Worm (Caenorhabditis elegans) whole organism, L3 larva: ENCODE measurements around the gene elmd-1.

Source experiments
- R02D3.7 ChIP-seq: fragments of 150-350 bp; optimal IDR thresholded peaks from 2 replicates; lab custom pipeline; 2014; ENCODE audit warnings: missing biosample characterization, missing genetic modification characterization
- ZK546.5 ChIP-seq: sonication (generic microtip); optimal IDR thresholded peaks from 2 replicates; lab custom pipeline; 2017; ENCODE audit warnings: missing biosample characterization, missing genetic modification characterization
- aly-2 ChIP-seq: fragments of 150-350 bp; optimal IDR thresholded peaks from 2 replicates; lab custom pipeline; 2014; ENCODE audit warnings: missing biosample characterization, missing genetic modification characterization
- ama-1 ChIP-seq: fragments of 150-350 bp; optimal IDR thresholded peaks from 2 replicates; lab custom pipeline; 2018
- ceh-16 ChIP-seq: sonication (generic microtip); optimal IDR thresholded peaks from 2 replicates; lab custom pipeline; 2017; ENCODE audit warnings: missing biosample characterization, missing genetic modification characterization
- ceh-28 ChIP-seq: fragments of 150-350 bp; optimal IDR thresholded peaks from 2 replicates; lab custom pipeline; 2014; ENCODE audit warnings: missing biosample characterization, missing genetic modification reagents, missing genetic modification characterization
- ceh-82 ChIP-seq: fragments of 150-350 bp; optimal IDR thresholded peaks from 2 replicates; lab custom pipeline; 2014; ENCODE audit warnings: missing biosample characterization, missing genetic modification characterization
- daf-12 ChIP-seq: fragments of 150-350 bp; optimal IDR thresholded peaks from 2 replicates; lab custom pipeline; 2014; ENCODE audit warnings: missing biosample characterization, missing genetic modification reagents, missing genetic modification characterization
- egl-27 ChIP-seq: sonication (generic microtip); optimal IDR thresholded peaks from 4 replicates; lab custom pipeline; 2017; ENCODE audit warnings: missing biosample characterization, missing genetic modification reagents, missing genetic modification characterization
- egl-5 ChIP-seq: fragments of 150-350 bp; optimal IDR thresholded peaks from 2 replicates; lab custom pipeline; 2017; ENCODE audit warnings: missing biosample characterization, missing genetic modification reagents, missing genetic modification characterization, inconsistent platforms
- elt-2 ChIP-seq: sonication (generic microtip); optimal IDR thresholded peaks from 2 replicates; lab custom pipeline; 2016; ENCODE audit warnings: missing genetic modification reagents, mild to moderate bottlenecking, missing genetic modification characterization, missing compliant biosample characterization
- elt-3 ChIP-seq, 3 experiments: fragments of 150-350 bp in 1 of 3; sonication (generic microtip) in 2 of 3; optimal IDR thresholded peaks; 2 replicates in 2 of 3; 4 replicates in 1 of 3; lab custom pipeline; 2014 to 2017; ENCODE audit warnings: missing biosample characterization in 3 of 3, missing genetic modification characterization in 3 of 3
- eor-1 ChIP-seq, 2 experiments: fragments of 150-350 bp; optimal IDR thresholded peaks; 2 replicates each; lab custom pipeline; 2014 to 2018; ENCODE audit warnings: missing biosample characterization in 2 of 2, missing genetic modification characterization in 2 of 2
- fkh-2 ChIP-seq: fragments of 150-350 bp; optimal IDR thresholded peaks from 2 replicates; lab custom pipeline; 2014; ENCODE audit warnings: missing biosample characterization, missing genetic modification reagents, missing genetic modification characterization
- fos-1 ChIP-seq: fragments of 150-350 bp; optimal IDR thresholded peaks from 2 replicates; lab custom pipeline; 2014; ENCODE audit warnings: missing biosample characterization, missing genetic modification characterization
- hmg-11 ChIP-seq: sonication (generic microtip); optimal IDR thresholded peaks from 2 replicates; lab custom pipeline; 2016; ENCODE audit warnings: missing genetic modification characterization, missing compliant biosample characterization
- jun-1 ChIP-seq: fragments of 150-350 bp; optimal IDR thresholded peaks from 2 replicates; lab custom pipeline; 2014; ENCODE audit warnings: missing biosample characterization, missing genetic modification reagents, missing genetic modification characterization
- lin-15B ChIP-seq: fragments of 150-350 bp; optimal IDR thresholded peaks from 2 replicates; lab custom pipeline; 2014; ENCODE audit warnings: missing biosample characterization, missing genetic modification characterization
- lin-39 ChIP-seq: fragments of 150-350 bp; optimal IDR thresholded peaks from 2 replicates; lab custom pipeline; 2018; ENCODE audit warnings: missing biosample characterization, missing genetic modification reagents, missing genetic modification characterization
- lsy-12 ChIP-seq: sonication (generic microtip); optimal IDR thresholded peaks from 2 replicates; lab custom pipeline; 2016; ENCODE audit warnings: mild to moderate bottlenecking, missing genetic modification characterization, missing compliant biosample characterization
- mdl-1 ChIP-seq: fragments of 150-350 bp; optimal IDR thresholded peaks from 2 replicates; lab custom pipeline; 2014; ENCODE audit warnings: missing biosample characterization, missing genetic modification characterization
- mml-1 ChIP-seq: fragments of 150-350 bp; sonication (generic microtip); optimal IDR thresholded peaks from 3 replicates; lab custom pipeline; 2014; ENCODE audit warnings: missing biosample characterization, missing genetic modification characterization
- nfya-1 ChIP-seq: sonication (generic microtip); optimal IDR thresholded peaks from 2 replicates; lab custom pipeline; 2017; ENCODE audit warnings: missing genetic modification characterization, mild to moderate bottlenecking, missing compliant biosample characterization, antibody characterized with exemption, moderate library complexity; ENCODE audit not compliant: insufficient read depth
- nhr-11 ChIP-seq: fragments of 150-350 bp; optimal IDR thresholded peaks from 2 replicates; lab custom pipeline; 2014; ENCODE audit warnings: missing biosample characterization, missing genetic modification characterization
- nhr-12 ChIP-seq: fragments of 150-350 bp; optimal IDR thresholded peaks from 2 replicates; lab custom pipeline; 2014; ENCODE audit warnings: missing biosample characterization, missing genetic modification characterization
- nhr-23 ChIP-seq: fragments of 150-350 bp; optimal IDR thresholded peaks from 2 replicates; lab custom pipeline; 2014; ENCODE audit warnings: missing biosample characterization, missing genetic modification reagents, missing genetic modification characterization
- nhr-25 ChIP-seq: sonication (generic microtip); optimal IDR thresholded peaks from 2 replicates; lab custom pipeline; 2017; ENCODE audit warnings: missing biosample characterization, missing genetic modification characterization
- nhr-28 ChIP-seq: fragments of 150-350 bp; optimal IDR thresholded peaks from 2 replicates; lab custom pipeline; 2014; ENCODE audit warnings: missing biosample characterization, missing genetic modification characterization
- nhr-76 ChIP-seq: fragments of 150-350 bp; sonication (generic microtip); optimal IDR thresholded peaks from 5 replicates; lab custom pipeline; 2014; ENCODE audit warnings: missing biosample characterization, missing genetic modification characterization
- nhr-77 ChIP-seq: fragments of 150-350 bp; optimal IDR thresholded peaks from 2 replicates; lab custom pipeline; 2014; ENCODE audit warnings: missing biosample characterization, missing genetic modification characterization
- pha-4 ChIP-seq: fragments of 150-350 bp; optimal IDR thresholded peaks from 2 replicates; lab custom pipeline; 2014; ENCODE audit warnings: missing biosample characterization, missing genetic modification reagents, missing genetic modification characterization
- pqm-1 ChIP-seq: fragments of 150-350 bp; optimal IDR thresholded peaks from 2 replicates; lab custom pipeline; 2017; ENCODE audit warnings: missing biosample characterization, missing genetic modification characterization, inconsistent platforms
- skn-1 ChIP-seq: fragments of 150-350 bp; optimal IDR thresholded peaks from 2 replicates; lab custom pipeline; 2014; ENCODE audit warnings: missing biosample characterization, missing genetic modification characterization
- snpc-4 ChIP-seq: fragments of 150-350 bp; optimal IDR thresholded peaks from 2 replicates; lab custom pipeline; 2014; ENCODE audit warnings: missing biosample characterization, missing genetic modification characterization
- tbx-2 ChIP-seq: sonication (generic microtip); optimal IDR thresholded peaks from 2 replicates; lab custom pipeline; 2016; ENCODE audit warnings: mild to moderate bottlenecking, missing genetic modification characterization, missing compliant biosample characterization
- unc-39 ChIP-seq: sonication (generic microtip); optimal IDR thresholded peaks from 4 replicates; lab custom pipeline; 2017; ENCODE audit warnings: missing biosample characterization, missing genetic modification characterization
- unc-62 ChIP-seq: fragments of 150-350 bp; sonication (generic microtip); optimal IDR thresholded peaks from 4 replicates; lab custom pipeline; 2014; ENCODE audit warnings: missing biosample characterization, missing genetic modification reagents, missing genetic modification characterization
- ztf-11 ChIP-seq: fragments of 150-350 bp; optimal IDR thresholded peaks from 2 replicates; lab custom pipeline; 2014; ENCODE audit warnings: missing biosample characterization, missing genetic modification characterization
- ztf-4 ChIP-seq: fragments of 150-350 bp; optimal IDR thresholded peaks from 2 replicates; lab custom pipeline; 2014; ENCODE audit warnings: missing biosample characterization, missing genetic modification characterization

elmd-1 gene

DNA sequence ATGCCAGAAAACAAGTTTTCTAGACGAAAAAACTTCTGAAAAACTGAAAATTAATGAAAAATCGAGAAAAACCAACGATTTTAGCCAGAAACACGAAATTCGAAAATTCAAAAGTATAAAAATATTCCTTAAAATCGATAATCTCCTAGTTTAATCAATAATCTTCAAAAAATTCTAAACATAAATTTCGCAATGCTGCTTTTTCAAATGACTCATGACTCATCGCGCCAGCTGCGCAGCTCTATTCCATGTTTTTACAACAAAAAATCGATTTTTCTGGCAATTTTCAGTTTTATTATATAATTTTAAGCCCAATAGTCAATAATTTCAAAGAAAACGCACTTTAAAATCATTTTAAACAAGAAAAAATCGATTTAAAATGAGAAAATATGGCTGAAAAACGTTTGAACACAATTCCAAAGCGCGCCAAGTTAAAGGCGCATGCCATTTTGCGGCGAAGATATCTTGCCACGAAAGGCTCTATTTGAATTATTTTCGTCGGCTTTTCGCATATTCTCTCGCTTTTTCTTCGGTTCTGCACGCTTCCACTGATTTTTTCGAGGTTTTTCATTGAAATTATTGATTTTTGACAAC is 6.3 kb downstream of the elmd-1 start, which contains the start of gene cri-3 (continued):
- TF ChIP-seq mml-1 (tag; lab: Kevin White, UChicago) (no peak), nhr-77 (no peak), unc-39 (tag; lab: Kevin White, UChicago) (no peak), skn-1 (tag; lab: Kevin White, UChicago) (no peak), eor-1 (tag; optimal IDR thresholded peaks at IDR 0.05; lab: Kevin White, UChicago) (no peak), nfya-1 (peak; percentile 52)

DNA sequence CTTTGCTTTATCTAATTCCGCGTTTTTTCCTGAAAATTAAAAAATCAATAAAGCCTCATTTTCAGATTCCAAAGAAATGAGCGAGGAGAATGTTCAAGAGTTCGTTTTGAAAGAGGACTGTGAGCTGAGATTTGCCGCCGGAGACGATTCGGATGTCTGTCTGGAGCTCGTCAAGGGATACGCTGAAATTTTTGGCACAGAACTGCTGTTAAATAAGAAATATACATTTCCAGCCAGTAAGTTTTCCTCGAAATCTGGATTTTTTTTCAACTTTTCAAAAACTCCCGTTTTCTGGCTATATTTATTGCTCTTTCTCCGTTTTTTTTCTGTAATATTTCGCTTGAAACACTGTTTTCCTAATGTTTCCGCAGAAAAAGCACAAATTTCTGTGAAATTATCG is 8.0 kb downstream of the elmd-1 start, which contains the start of gene clpf-1:
Gene clpf-1 (plus strand): TSS at position 66 of the 400 bp plus-strand sequence.
- peak; percentile 21 for TF ChIP-seq ama-1 (lab: Kevin White, UChicago)
- TF ChIP-seq ceh-28 (tag; lab: Kevin White, UChicago): no peak

DNA sequence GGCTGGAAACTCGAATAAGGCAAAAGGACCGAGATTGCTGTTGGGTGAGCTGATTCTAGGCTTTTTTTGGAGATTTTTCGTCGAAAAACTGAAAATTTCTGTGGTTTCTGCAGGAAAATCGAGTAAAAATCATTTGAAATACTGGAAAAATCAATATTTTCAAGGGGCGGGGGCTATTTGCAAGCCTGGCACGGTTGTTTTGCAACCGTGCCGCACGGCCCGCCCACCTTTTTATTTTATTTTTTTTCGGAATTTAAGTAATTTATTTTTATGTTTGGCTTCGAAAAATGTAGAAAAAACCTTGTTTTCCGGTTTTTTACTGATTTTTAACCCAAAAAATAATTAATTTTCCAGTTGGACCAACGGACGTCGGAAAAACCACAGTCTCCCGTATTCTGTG is 8.8 kb downstream of the elmd-1 start:
- TF ChIP-seq lsy-12: no peak

DNA sequence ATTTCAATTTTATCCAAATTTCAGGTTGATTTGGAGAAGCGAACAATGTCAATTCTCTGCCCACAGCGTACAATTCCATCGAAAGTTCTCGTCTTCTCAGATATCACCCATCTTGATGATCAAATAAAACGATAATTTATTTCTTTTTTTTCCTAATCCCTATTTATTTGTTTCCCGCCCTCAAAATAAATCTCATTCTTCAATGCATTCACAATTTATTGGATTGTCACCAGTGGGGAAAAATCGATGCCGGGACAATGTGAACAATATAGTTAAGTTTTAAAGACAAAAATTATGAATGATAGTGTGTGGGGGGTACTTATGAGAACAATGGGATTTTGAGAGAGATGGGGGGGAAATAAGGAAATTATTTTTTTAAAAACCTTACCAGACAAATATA is 10.7 kb downstream of the elmd-1 start:
- TF ChIP-seq ZK546.5: no peak
- no peak for TF ChIP-seq snpc-4 (tag; lab: Kevin White, UChicago)
- TF ChIP-seq daf-12 (tag; lab: Kevin White, UChicago): no peak

DNA sequence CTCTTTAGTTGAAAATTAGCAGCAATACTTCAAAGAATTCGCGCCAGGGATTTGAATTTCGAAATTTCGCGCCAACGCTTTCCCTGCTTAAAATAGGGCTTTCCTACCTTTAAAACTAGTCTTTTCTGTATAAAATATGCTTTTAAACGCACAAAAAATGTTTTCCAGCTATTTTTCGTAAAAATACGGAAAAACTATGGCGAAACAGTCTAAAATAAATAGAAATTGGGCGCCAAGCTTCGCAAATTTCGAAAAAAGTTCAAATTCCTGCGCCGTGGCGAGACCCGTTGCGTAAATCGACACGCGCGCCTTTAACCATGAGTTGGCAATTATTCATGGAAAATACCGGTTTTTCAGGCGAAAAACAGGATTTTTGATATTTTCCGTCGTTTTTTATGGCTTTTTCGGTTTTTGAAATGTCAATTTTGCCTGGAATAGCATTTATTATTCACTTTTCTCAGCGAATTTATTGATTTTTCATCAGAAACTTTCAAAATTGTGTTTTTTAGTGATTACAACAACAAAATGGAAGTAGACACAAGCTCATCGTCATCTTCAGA is 14.7 kb downstream of the elmd-1 start, which contains the start of the genes npp-9 and F59A2.5:
Gene npp-9 (minus strand): TSS at position 126 of the 560 bp plus-strand sequence.
Gene F59A2.5 (plus strand): TSS at position 510 of the 560 bp plus-strand sequence.
- TF ChIP-seq mdl-1 (tag; lab: Kevin White, UChicago) (no peak), egl-27 (tag; lab: Kevin White, UChicago) (no peak), daf-12 (tag; lab: Kevin White, UChicago) (no peak), ama-1 (lab: Kevin White, UChicago) (no peak), pha-4 (tag; lab: Kevin White, UChicago) (peak; percentile 77), unc-62 (no peak), fos-1 (no peak), elt-2 (tag; lab: Kevin White, UChicago) (no peak), nhr-77 (no peak), ztf-11 (no peak), pqm-1 (peak; percentile 2), egl-5 (tag; lab: Kevin White, UChicago) (no peak), skn-1 (tag; lab: Kevin White, UChicago) (no peak), jun-1 (tag; lab: Kevin White, UChicago) (no peak), nhr-23 (tag; lab: Kevin White, UChicago) (peak; percentile 48), ceh-16 (tag; lab: Kevin White, UChicago) (no peak), nhr-25 (tag; lab: Kevin White, UChicago) (peak; percentile 40), nhr-76 (tag; lab: Kevin White, UChicago) (no peak), nhr-12 (tag; lab: Kevin White, UChicago) (no peak), hmg-11 (tag; lab: Kevin White, UChicago) (peak; percentile 33), fkh-2 (no peak), tbx-2 (tag; lab: Kevin White, UChicago) (no peak), elt-3 (tag; optimal IDR thresholded peaks at IDR 0.05; lab: Kevin White, UChicago) (peak in 1 of 3 experiments; percentile 7), mml-1 (tag; lab: Kevin White, UChicago) (no peak), nhr-11 (tag; lab: Kevin White, UChicago) (no peak), ceh-82 (tag; lab: Kevin White, UChicago) (no peak), lin-39 (tag; lab: Kevin White, UChicago) (peak; percentile 53), nhr-28 (tag; lab: Kevin White, UChicago) (no peak), aly-2 (tag; lab: Kevin White, UChicago) (no peak), R02D3.7 (tag; lab: Kevin White, UChicago) (peak; percentile 95), nfya-1 (peak; percentile 80), ZK546.5 (no peak), lin-15B (tag; lab: Kevin White, UChicago) (peak; percentile 73), ztf-4 (tag; lab: Kevin White, UChicago) (no peak)
- TF ChIP-seq, all 47 proteins: peak for 10
